Worm (Caenorhabditis elegans): Measurements from ENCODE around the gene delm-1.
A peak's percentile ranks its signal among the peaks of the same experiment; 100 is the strongest.

Gene delm-1

ce11 chrIV:9096160-9096879 lies 39.0 kb downstream of the delm-1 start, which contains the start of the genes znf-706 and cpna-3 (continued):
- no peak for TF ChIP-seq dmd-8 (GFP tag; IDR thresholded peaks at IDR 0.05)
- TF ChIP-seq hlh-30 (tag; optimal IDR thresholded peaks at IDR 0.05; ENCODE audit: insufficient read depth): peak; percentile 72
- no peak for TF ChIP-seq snpc-4 (tag; optimal IDR thresholded peaks at IDR 0.05)
- no peak for TF ChIP-seq dve-1 (tag; optimal IDR thresholded peaks at IDR 0.05; ENCODE audit: insufficient read depth)
- no peak for TF ChIP-seq hmg-1.1 (GFP tag; IDR thresholded peaks at IDR 0.05)
- no peak for TF ChIP-seq ctbp-1 (GFP tag; IDR thresholded peaks at IDR 0.05)
- no peak for TF ChIP-seq lin-29 (GFP tag; IDR thresholded peaks at IDR 0.05)
- no peak for TF ChIP-seq lin-15B (tag; optimal IDR thresholded peaks at IDR 0.05)
- TF ChIP-seq nhr-48 (tag; optimal IDR thresholded peaks at IDR 0.05): no peak
- TF ChIP-seq fos-1 (tag; optimal IDR thresholded peaks at IDR 0.05): no peak
- TF ChIP-seq ceh-20 (GFP tag; IDR thresholded peaks at IDR 0.05): no peak
- TF ChIP-seq nhr-25 (tag; optimal IDR thresholded peaks at IDR 0.05; ENCODE audit: borderline replicate concordance, insufficient read depth): no peak
- TF ChIP-seq nhr-76 (tag; optimal IDR thresholded peaks at IDR 0.05): no peak
- TF ChIP-seq T20F7.1 (GFP tag; optimal IDR thresholded peaks at IDR 0.05): peak; percentile 42
- TF ChIP-seq mes-2 (tag; optimal IDR thresholded peaks at IDR 0.05; ENCODE audit: poor library complexity, severe bottlenecking): peak; percentile 20
- no peak for TF ChIP-seq mxl-2 (GFP tag; conservative IDR thresholded peaks at IDR 0.05)
- no peak for TF ChIP-seq nhr-102 (tag; optimal IDR thresholded peaks at IDR 0.05)
- TF ChIP-seq snpc-1.2 (GFP tag; IDR thresholded peaks at IDR 0.05): 0 out of 2 replicates have a peak, but pooled peaks have one; percentile 46
- TF ChIP-seq ceh-82 (tag; optimal IDR thresholded peaks at IDR 0.05): no peak
- TF ChIP-seq mdt-29 (GFP tag; IDR thresholded peaks at IDR 0.05): no peak
- TF ChIP-seq Y48G9A.11 (GFP tag; IDR thresholded peaks at IDR 0.05): no peak
- no peak for TF ChIP-seq lin-13 (GFP tag; optimal IDR thresholded peaks at IDR 0.05)
- no peak for TF ChIP-seq zip-2 (tag; optimal IDR thresholded peaks at IDR 0.05)
- no peak for TF ChIP-seq lsy-2 (tag; optimal IDR thresholded peaks at IDR 0.05)
- TF ChIP-seq lin-1 (GFP tag; IDR thresholded peaks at IDR 0.05): no peak
- TF ChIP-seq nhr-28 (tag; optimal IDR thresholded peaks at IDR 0.05): no peak
- no peak for TF ChIP-seq daf-8 (GFP tag; IDR thresholded peaks at IDR 0.05)
- TF ChIP-seq zfp-3 (GFP tag; conservative IDR thresholded peaks at IDR 0.05): no peak
- TF ChIP-seq mdl-1 (tag; optimal IDR thresholded peaks at IDR 0.05): peak in 1 of 2 experiments; percentile 19

- no peak for TF ChIP-seq dpl-1 (GFP tag; optimal IDR thresholded peaks at IDR 0.05)
- TF ChIP-seq sdz-12 (GFP tag; optimal IDR thresholded peaks at IDR 0.05): no peak
- no peak for TF ChIP-seq pqm-1 (tag; optimal IDR thresholded peaks at IDR 0.05)
- no peak for TF ChIP-seq lin-1 (GFP tag; IDR thresholded peaks at IDR 0.05)
- no peak for TF ChIP-seq nhr-42 (GFP tag; IDR thresholded peaks at IDR 0.05)
- no peak for TF ChIP-seq fkh-10 (GFP tag; optimal IDR thresholded peaks at IDR 0.05)
- no peak for TF ChIP-seq madf-9 (GFP tag; conservative IDR thresholded peaks at IDR 0.05)
- TF ChIP-seq D1046.2 (GFP tag; IDR thresholded peaks at IDR 0.05): no peak
- TF ChIP-seq ceh-62 (tag; optimal IDR thresholded peaks at IDR 0.05): no peak
- no peak for TF ChIP-seq nhr-77 (tag; optimal IDR thresholded peaks at IDR 0.05)
These were observed 39.7 kb downstream of the delm-1 start, which contains the start of gene icln-1 for ce11 chrIV:9095553-9095952. icln-1 (minus strand) TSS chrIV:9095653.

- TF ChIP-seq F49E8.2 (tag; optimal IDR thresholded peaks at IDR 0.05; ENCODE audit: borderline replicate concordance) (no peak), hmg-1.1 (GFP tag; IDR thresholded peaks at IDR 0.05) (no peak), zip-2 (tag; optimal IDR thresholded peaks at IDR 0.05) (no peak), unc-62 (GFP tag; optimal IDR thresholded peaks at IDR 0.05 in 1 of 2) (no peak), unc-62 (tag; optimal IDR thresholded peaks at IDR 0.05) (no peak), pqm-1 (tag; optimal IDR thresholded peaks at IDR 0.05) (no peak), egl-27 (tag; optimal IDR thresholded peaks at IDR 0.05) (no peak), nhr-111 (GFP tag; optimal IDR thresholded peaks at IDR 0.05) (no peak), T26A8.4 (GFP tag; IDR thresholded peaks at IDR 0.05) (no peak), nhr-48 (tag; optimal IDR thresholded peaks at IDR 0.05) (no peak), aha-1 (tag) (no peak), tag-97 (GFP tag; IDR thresholded peaks at IDR 0.05) (no peak), lir-3 (tag; optimal IDR thresholded peaks at IDR 0.05) (no peak), duxl-1 (tag; optimal IDR thresholded peaks at IDR 0.05; ENCODE audit: poor library complexity) (no peak), tra-1 (GFP tag; IDR thresholded peaks at IDR 0.05) (no peak), daf-8 (GFP tag; IDR thresholded peaks at IDR 0.05) (no peak)
These were observed 40.9 kb downstream of the delm-1 start, which contains the start of gene mrpl-42 for ce11 chrIV:9094356-9094755. mrpl-42 (minus strand) TSS chrIV:9094456.

All from whole organism, L4 larva.